Fruit fly (Drosophila melanogaster) whole organism, adult: Measurements from ENCODE around the gene Ace.

ENCODE experiments used
- CG11617 ChIP-seq: fragments of 200-800 bp; sonication (Bioruptor generic); optimal IDR thresholded peaks from 2 replicates; lab custom pipeline; 2017; ENCODE audit warnings: mild to moderate bottlenecking, missing biosample characterization, missing genetic modification reagents, missing genetic modification characterization
- CG12768 ChIP-seq: fragments of 200-800 bp; sonication (Bioruptor generic); optimal IDR thresholded peaks from 2 replicates; lab custom pipeline; 2017; ENCODE audit warnings: missing biosample characterization, missing genetic modification characterization, mild to moderate bottlenecking, moderate library complexity, missing genetic modification reagents
- CG14711 ChIP-seq: fragments of 200-800 bp; sonication (Bioruptor generic); optimal IDR thresholded peaks from 2 replicates; lab custom pipeline; 2018; ENCODE audit warnings: missing biosample characterization, mild to moderate bottlenecking, missing genetic modification characterization, moderate library complexity
- CG1620 ChIP-seq: fragments of 200-800 bp; sonication (Bioruptor generic); optimal IDR thresholded peaks from 2 replicates; lab custom pipeline; 2016; ENCODE audit warnings: missing biosample characterization, missing genetic modification characterization
- CG33017 ChIP-seq: fragments of 200-800 bp; sonication (Bioruptor generic); optimal IDR thresholded peaks from 2 replicates; lab custom pipeline; 2018; ENCODE audit warnings: missing biosample characterization, mild to moderate bottlenecking, missing genetic modification characterization, moderate library complexity
- CG5204 ChIP-seq: fragments of 200-800 bp; sonication (Bioruptor generic); optimal IDR thresholded peaks from 2 replicates; lab custom pipeline; 2016; ENCODE audit warnings: missing biosample characterization, missing genetic modification characterization
- CG7045 ChIP-seq: fragments of 200-800 bp; sonication (Bioruptor generic); optimal IDR thresholded peaks from 2 replicates; lab custom pipeline; 2017; ENCODE audit warnings: missing biosample characterization, mild to moderate bottlenecking, missing genetic modification characterization
- CG7101 ChIP-seq: fragments of 200-800 bp; sonication (Bioruptor generic); optimal IDR thresholded peaks from 2 replicates; lab custom pipeline; 2018; ENCODE audit warnings: missing biosample characterization, mild to moderate bottlenecking, missing genetic modification characterization, moderate library complexity
- Clk ChIP-seq: fragments of 200-800 bp; sonication (Bioruptor generic); optimal IDR thresholded peaks from 2 replicates; lab custom pipeline; 2017; ENCODE audit warnings: missing biosample characterization, missing genetic modification characterization
- Crg-1 ChIP-seq: fragments of 200-800 bp; sonication (Bioruptor generic); optimal IDR thresholded peaks from 2 replicates; lab custom pipeline; 2016; ENCODE audit warnings: missing biosample characterization, missing genetic modification characterization
- Hr96 ChIP-seq: fragments of 200-800 bp; sonication (Bioruptor generic); optimal IDR thresholded peaks from 2 replicates; lab custom pipeline; 2016; ENCODE audit warnings: missing biosample characterization, missing genetic modification characterization
- Mnt ChIP-seq: fragments of 200-800 bp; sonication (Bioruptor generic); optimal IDR thresholded peaks from 2 replicates; lab custom pipeline; 2016; ENCODE audit warnings: missing biosample characterization, mild to moderate bottlenecking, missing genetic modification characterization
- bab1 ChIP-seq: fragments of 200-800 bp; sonication (Bioruptor generic); optimal IDR thresholded peaks from 3 replicates; lab custom pipeline; 2019; ENCODE audit warnings: missing biosample characterization, mild to moderate bottlenecking, missing genetic modification characterization, moderate library complexity
- cic ChIP-seq: fragments of 200-800 bp; sonication (Bioruptor generic); optimal IDR thresholded peaks from 2 replicates; lab custom pipeline; 2017; ENCODE audit warnings: missing biosample characterization, mild to moderate bottlenecking, missing genetic modification characterization, moderate library complexity
- cnc ChIP-seq, 2 experiments: fragments of >200 bp; optimal IDR thresholded peaks; 2 replicates each; lab custom pipeline; 2017
- kay ChIP-seq: fragments of 200-800 bp; sonication (Bioruptor generic); peaks from one replicate; lab custom pipeline; 2016; ENCODE audit warnings: missing biosample characterization, missing genetic modification characterization, borderline replicate concordance
- ovo ChIP-seq: fragments of 200-800 bp; sonication (Bioruptor generic); optimal IDR thresholded peaks from 2 replicates; lab custom pipeline; 2016; ENCODE audit warnings: missing biosample characterization, missing genetic modification characterization
- pad ChIP-seq: fragments of 200-800 bp; sonication (Bioruptor generic); optimal IDR thresholded peaks from 3 replicates; lab custom pipeline; 2017; ENCODE audit warnings: missing biosample characterization, missing genetic modification characterization, mild to moderate bottlenecking, moderate library complexity, missing genetic modification reagents
- tj ChIP-seq: fragments of 200-800 bp; sonication (Bioruptor generic); optimal IDR thresholded peaks from 3 replicates; lab custom pipeline; 2017; ENCODE audit warnings: missing biosample characterization, mild to moderate bottlenecking, missing genetic modification characterization, moderate library complexity
- toe ChIP-seq: fragments of 200-800 bp; sonication (Bioruptor generic); optimal IDR thresholded peaks from 2 replicates; lab custom pipeline; 2016; ENCODE audit warnings: missing biosample characterization, missing genetic modification characterization

The Ace gene

DNA sequence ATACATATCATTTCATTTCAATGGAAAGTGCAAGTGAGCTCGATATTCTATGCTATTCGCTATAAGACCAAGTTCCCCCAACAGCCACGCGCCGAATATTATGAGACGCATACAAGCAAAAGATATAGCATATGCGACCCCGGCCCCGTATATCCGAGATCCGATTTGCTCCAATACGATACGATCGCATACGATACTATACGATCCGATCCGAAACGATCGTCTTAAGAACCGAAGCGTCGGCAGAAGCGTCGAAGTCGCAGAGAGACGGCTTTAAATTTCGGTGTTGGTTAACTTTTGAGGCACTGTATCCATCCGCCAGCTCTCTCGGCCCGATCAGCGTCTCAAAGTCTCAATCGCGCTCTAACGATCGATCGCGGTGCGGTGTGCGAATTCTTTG, 20.1 kb upstream of the Ace start, which contains the start of gene CG8630:
Gene CG8630 (plus strand): TSS at position 303 of the 400 bp plus-strand sequence.
- TF ChIP-seq Clk (GFP tag; lab: Kevin White, UChicago) (no peak), bab1 (GFP tag; lab: Kevin White, UChicago) (no peak), Hr96 (GFP tag; lab: Kevin White, UChicago) (no peak), CG12768 (GFP tag; lab: Kevin White, UChicago) (no peak), CG1620 (no peak), CG7101 (tag; lab: Kevin White, UChicago) (no peak), tj (GFP tag; lab: Kevin White, UChicago) (no peak), cnc (optimal IDR thresholded peaks at IDR 0.05; lab: Kevin White, UChicago) (no peak), kay (GFP tag; lab: Kevin White, UChicago) (no peak), CG11617 (GFP tag; lab: Kevin White, UChicago) (no peak), Mnt (GFP tag; lab: Kevin White, UChicago) (no peak), pad (GFP tag; lab: Kevin White, UChicago) (no peak), cic (GFP tag; lab: Kevin White, UChicago) (no peak), toe (GFP tag; lab: Kevin White, UChicago) (no peak), CG33017 (tag; lab: Kevin White, UChicago) (no peak), Crg-1 (GFP tag; lab: Kevin White, UChicago) (no peak)

DNA sequence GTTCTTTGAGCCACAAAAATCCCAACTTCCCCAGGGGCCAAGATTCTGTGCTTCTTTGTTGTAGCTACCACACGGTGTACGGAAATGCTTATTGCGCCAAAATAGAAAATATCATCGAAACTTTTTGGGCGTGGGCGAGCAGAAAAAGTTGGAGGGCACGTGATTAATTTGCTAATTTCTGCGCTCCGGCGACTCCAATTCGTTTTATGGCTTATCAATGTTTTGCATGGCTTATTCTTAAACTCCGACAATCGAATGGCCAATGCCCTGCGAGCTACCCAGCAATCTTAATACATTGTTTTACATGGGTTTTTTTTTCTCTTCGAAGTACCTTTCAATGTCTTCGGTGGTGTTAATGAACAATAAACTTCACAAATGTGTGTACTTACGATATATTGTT, 16.2 kb upstream of the Ace start:
- no peak for TF ChIP-seq bab1 (GFP tag; lab: Kevin White, UChicago)
- TF ChIP-seq CG7045: no peak
- TF ChIP-seq toe (GFP tag; lab: Kevin White, UChicago): no peak
- no peak for TF ChIP-seq CG14711
- TF ChIP-seq CG7101 (tag; lab: Kevin White, UChicago): no peak
- TF ChIP-seq Crg-1 (GFP tag; lab: Kevin White, UChicago): no peak
- no peak for TF ChIP-seq CG12768 (GFP tag; lab: Kevin White, UChicago)
- no peak for TF ChIP-seq CG1620

DNA sequence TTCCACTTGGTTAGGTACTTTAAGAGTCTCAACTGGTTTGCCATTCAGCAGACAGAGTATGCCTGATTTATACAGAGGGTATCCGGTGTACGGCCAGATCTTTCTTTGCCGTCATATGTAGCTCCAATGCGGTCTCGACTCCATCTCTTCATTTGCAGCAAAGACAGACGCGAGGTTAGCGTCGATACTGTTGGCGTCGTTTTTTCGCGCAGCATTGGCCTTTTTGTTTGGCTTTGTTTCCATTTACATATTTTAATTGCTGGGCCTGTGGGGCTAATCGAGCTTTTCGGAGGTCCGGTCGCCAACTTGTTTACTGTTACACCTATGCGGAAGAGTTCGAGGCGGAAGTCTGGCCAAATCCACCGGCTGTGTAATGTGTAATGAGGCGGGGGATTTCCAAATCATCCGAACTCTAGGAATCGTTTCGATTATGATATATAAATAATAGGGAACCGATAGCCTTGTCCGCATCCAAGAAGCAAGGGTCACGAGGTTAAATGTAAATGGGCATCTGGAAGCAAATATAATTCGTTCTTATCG, 15.0 kb upstream of the Ace start:
- TF ChIP-seq CG12768 (GFP tag; lab: Kevin White, UChicago) (no peak), Crg-1 (GFP tag; lab: Kevin White, UChicago) (no peak), bab1 (GFP tag; lab: Kevin White, UChicago) (no peak), CG5204 (GFP tag; lab: Kevin White, UChicago) (no peak), toe (GFP tag; lab: Kevin White, UChicago) (no peak), cnc (optimal IDR thresholded peaks at IDR 0.05; lab: Kevin White, UChicago) (no peak), kay (GFP tag; lab: Kevin White, UChicago) (no peak), tj (GFP tag; lab: Kevin White, UChicago) (no peak), CG14711 (no peak), CG11617 (GFP tag; lab: Kevin White, UChicago) (no peak), pad (GFP tag; lab: Kevin White, UChicago) (no peak)

DNA sequence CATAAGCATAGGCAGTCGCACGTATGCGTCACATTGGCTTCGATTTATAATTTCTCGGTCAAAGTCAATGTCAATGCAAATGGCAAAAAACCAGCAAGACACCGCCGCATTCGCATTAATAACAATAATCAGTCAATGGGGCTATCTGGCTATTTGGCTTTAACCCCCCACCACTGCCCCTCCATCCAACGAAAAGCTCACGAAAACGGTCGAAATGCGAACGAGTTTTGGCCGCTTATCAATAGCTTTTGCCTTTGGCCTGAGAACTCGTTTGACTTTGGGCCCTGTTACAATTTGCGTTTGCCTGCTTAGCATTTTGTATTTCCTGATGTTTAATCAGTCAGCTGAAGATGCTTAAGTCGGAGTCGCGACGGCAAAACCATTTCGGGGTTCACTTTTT, 14.1 kb upstream of the Ace start:
- TF ChIP-seq Clk (GFP tag; lab: Kevin White, UChicago): no peak
- no peak for TF ChIP-seq CG14711
- TF ChIP-seq CG7101 (tag; lab: Kevin White, UChicago): no peak
- no peak for TF ChIP-seq ovo (GFP tag; lab: Kevin White, UChicago)
- no peak for TF ChIP-seq CG11617 (GFP tag; lab: Kevin White, UChicago)

DNA sequence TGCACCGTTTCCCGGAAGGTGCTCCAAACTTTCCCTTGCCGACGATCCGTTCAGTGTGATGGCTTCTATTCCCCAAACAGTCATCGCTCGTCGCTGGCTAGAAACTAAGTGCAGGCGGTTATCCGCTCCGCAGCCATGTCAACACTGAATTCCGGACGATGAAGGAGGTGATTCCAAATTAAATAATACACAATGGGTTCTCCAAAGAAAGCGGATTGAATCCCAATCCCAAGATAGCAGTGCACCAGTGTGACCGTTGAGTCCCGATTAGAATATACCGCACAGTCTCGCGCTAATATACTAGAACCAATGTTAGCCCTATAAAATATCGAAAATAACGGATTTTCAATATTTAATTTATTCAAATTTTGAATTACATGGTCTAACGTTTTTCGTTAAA, 12.4 kb upstream of the Ace start, which contains the start of gene TBC1D5:
Gene TBC1D5 (minus strand): TSS at position 254 of the 400 bp plus-strand sequence.
- TF ChIP-seq CG11617 (GFP tag; lab: Kevin White, UChicago) (no peak), kay (GFP tag; lab: Kevin White, UChicago) (no peak), Clk (GFP tag; lab: Kevin White, UChicago) (no peak), tj (GFP tag; lab: Kevin White, UChicago) (no peak), Mnt (GFP tag; lab: Kevin White, UChicago) (no peak), pad (GFP tag; lab: Kevin White, UChicago) (no peak), Hr96 (GFP tag; lab: Kevin White, UChicago) (no peak), ovo (GFP tag; lab: Kevin White, UChicago) (no peak), bab1 (GFP tag; lab: Kevin White, UChicago) (peak; percentile 13), cic (GFP tag; lab: Kevin White, UChicago) (no peak), Crg-1 (GFP tag; lab: Kevin White, UChicago) (no peak), toe (GFP tag; lab: Kevin White, UChicago) (no peak), CG14711 (peak; percentile 16), CG7045 (no peak), CG12768 (GFP tag; lab: Kevin White, UChicago) (no peak), cnc (optimal IDR thresholded peaks at IDR 0.05; lab: Kevin White, UChicago) (no peak), CG5204 (GFP tag; lab: Kevin White, UChicago) (no peak), CG7101 (tag; lab: Kevin White, UChicago) (no peak)

DNA sequence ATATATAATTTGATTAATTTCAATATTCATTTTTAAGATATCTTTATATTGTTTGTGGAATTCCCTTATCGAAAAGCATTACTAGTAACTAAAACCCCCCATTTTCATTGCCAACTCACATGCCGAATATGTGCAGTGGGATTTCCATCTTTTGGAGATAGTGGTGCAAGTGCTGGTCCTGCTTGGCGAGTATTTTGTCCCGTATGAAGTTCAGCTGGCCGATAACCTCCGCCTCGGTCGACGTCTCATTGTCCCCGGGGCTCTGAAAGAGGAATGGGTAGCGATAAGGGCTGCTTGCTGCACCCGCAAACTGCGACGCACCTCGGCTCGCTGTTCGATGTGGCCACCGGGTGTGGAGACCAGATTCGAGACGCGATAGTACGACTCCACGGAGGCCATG, 11.3 kb upstream of the Ace start:
- no peak for TF ChIP-seq bab1 (GFP tag; lab: Kevin White, UChicago)
- no peak for TF ChIP-seq CG7045
- no peak for TF ChIP-seq kay (GFP tag; lab: Kevin White, UChicago)
- no peak for TF ChIP-seq CG12768 (GFP tag; lab: Kevin White, UChicago)
- TF ChIP-seq Crg-1 (GFP tag; lab: Kevin White, UChicago): no peak
- no peak for TF ChIP-seq ovo (GFP tag; lab: Kevin White, UChicago)
- no peak for TF ChIP-seq pad (GFP tag; lab: Kevin White, UChicago)
- no peak for TF ChIP-seq CG33017 (tag; lab: Kevin White, UChicago)
- TF ChIP-seq cic (GFP tag; lab: Kevin White, UChicago): no peak
- TF ChIP-seq Hr96 (GFP tag; lab: Kevin White, UChicago): no peak
- TF ChIP-seq tj (GFP tag; lab: Kevin White, UChicago): no peak
- no peak for TF ChIP-seq CG1620
- TF ChIP-seq Mnt (GFP tag; lab: Kevin White, UChicago): no peak
- no peak for TF ChIP-seq Clk (GFP tag; lab: Kevin White, UChicago)
- TF ChIP-seq cnc (optimal IDR thresholded peaks at IDR 0.05; lab: Kevin White, UChicago): no peak
- TF ChIP-seq CG7101 (tag; lab: Kevin White, UChicago): no peak
- TF ChIP-seq CG14711: no peak
- no peak for TF ChIP-seq toe (GFP tag; lab: Kevin White, UChicago)
- no peak for TF ChIP-seq CG11617 (GFP tag; lab: Kevin White, UChicago)
